Worm (Caenorhabditis elegans) whole organism, L2 larva: Measurements from ENCODE around the gene Y59A8B.21.

Experiments
- ZK546.5 ChIP-seq: sonication (generic microtip); optimal IDR thresholded peaks from 2 replicates; lab custom pipeline; 2017; ENCODE audit warnings: missing biosample characterization, missing genetic modification characterization
- fos-1 ChIP-seq: fragments of 150-350 bp; optimal IDR thresholded peaks from 2 replicates; lab custom pipeline; 2014; ENCODE audit warnings: missing biosample characterization, missing genetic modification characterization
- lin-11 ChIP-seq: fragments of 150-350 bp; sonication (generic microtip); optimal IDR thresholded peaks from 2 replicates; lab custom pipeline; 2014; ENCODE audit warnings: missing biosample characterization, missing genetic modification characterization, inconsistent platforms, mixed read lengths
- nhr-11 ChIP-seq: fragments of 150-350 bp; optimal IDR thresholded peaks from 2 replicates; lab custom pipeline; 2014; ENCODE audit warnings: missing biosample characterization, missing genetic modification characterization
- nhr-6 ChIP-seq: fragments of 150-350 bp; optimal IDR thresholded peaks from 2 replicates; lab custom pipeline; 2014; ENCODE audit warnings: missing biosample characterization, missing genetic modification characterization
- unc-39 ChIP-seq: fragments of 150-350 bp; optimal IDR thresholded peaks from 2 replicates; lab custom pipeline; 2014; ENCODE audit warnings: missing biosample characterization, missing genetic modification characterization
- unc-62 ChIP-seq: fragments of 150-350 bp; optimal IDR thresholded peaks from 2 replicates; lab custom pipeline; 2014; ENCODE audit warnings: missing biosample characterization, missing genetic modification reagents, missing genetic modification characterization

ce11 chrV:17938978-17939377, 47.1 kb upstream of the Y59A8B.21 start:
- TF ChIP-seq lin-11 (tag; lab: Kevin White, UChicago): no peak
- TF ChIP-seq unc-39 (tag; lab: Kevin White, UChicago): no peak
- no peak for TF ChIP-seq ZK546.5
- no peak for TF ChIP-seq nhr-11 (tag; lab: Kevin White, UChicago)
- no peak for TF ChIP-seq fos-1 (tag; lab: Kevin White, UChicago)
- TF ChIP-seq unc-62 (GFP tag; lab: Kevin White, UChicago): no peak
- no peak for TF ChIP-seq nhr-6
